Worm (Caenorhabditis elegans): ENCODE measurements around the gene F38H4.3.

DNA sequence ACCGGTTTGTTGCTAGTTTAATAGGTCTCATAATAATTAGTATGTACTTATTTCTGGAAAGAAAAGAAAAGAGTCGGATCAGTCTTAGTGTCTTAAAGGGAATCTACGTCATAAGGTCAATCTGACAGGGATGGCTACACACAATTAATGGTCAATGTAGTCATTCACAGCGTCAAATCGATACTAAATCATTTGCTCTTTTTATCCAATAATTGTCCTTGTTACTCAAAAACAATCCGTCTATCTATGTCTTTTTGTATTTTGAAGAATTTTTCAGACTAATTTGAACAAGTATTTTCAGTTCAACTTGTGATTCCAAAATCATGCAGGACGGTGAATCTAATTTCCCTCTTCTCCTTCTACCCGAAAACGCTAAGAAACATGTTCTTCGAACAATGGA is 3.6 kb upstream of the F38H4.3 start, which contains the start of gene fbxb-3:
- TF ChIP-seq ama-1 (optimal IDR thresholded peaks at IDR 0.05) (no peak), hmbx-1 (tag; optimal IDR thresholded peaks at IDR 0.05) (no peak)

All from whole organism, early embryonic.